Worm (Caenorhabditis elegans) whole organism, L2 larva: ENCODE data around the gene cTel54X.2.

Experiments
- F13H6.1 ChIP-seq: sonication (generic microtip); optimal IDR thresholded peaks from 2 replicates; lab custom pipeline; 2016; ENCODE audit warnings: missing genetic modification characterization, missing compliant biosample characterization
- Y55F3AM.14 ChIP-seq: fragments of 200-800 bp; sonication (Bioruptor generic); optimal IDR thresholded peaks from 2 replicates; lab custom pipeline; 2018; ENCODE audit warnings: mild to moderate bottlenecking, missing genetic modification characterization, missing compliant biosample characterization
- ZK546.5 ChIP-seq: sonication (generic microtip); optimal IDR thresholded peaks from 2 replicates; lab custom pipeline; 2017; ENCODE audit warnings: missing biosample characterization, missing genetic modification characterization
- alr-1 ChIP-seq: fragments of 150-350 bp; optimal IDR thresholded peaks from 2 replicates; lab custom pipeline; 2014; ENCODE audit warnings: missing biosample characterization, missing genetic modification characterization
- aly-2 ChIP-seq: fragments of 150-350 bp; optimal IDR thresholded peaks from 2 replicates; lab custom pipeline; 2014; ENCODE audit warnings: missing biosample characterization, missing genetic modification characterization
- ama-1 ChIP-seq: fragments of 150-350 bp; optimal IDR thresholded peaks from 2 replicates; lab custom pipeline; 2018; ENCODE audit warnings: inconsistent platforms
- blmp-1 ChIP-seq: sonication (generic microtip); optimal IDR thresholded peaks from 2 replicates; lab custom pipeline; 2017; ENCODE audit warnings: missing genetic modification characterization, mild to moderate bottlenecking, missing compliant biosample characterization, antibody characterized with exemption, moderate library complexity; ENCODE audit not compliant: insufficient read depth
- ceh-16 ChIP-seq: fragments of 150-350 bp; optimal IDR thresholded peaks from 2 replicates; lab custom pipeline; 2014; ENCODE audit warnings: missing biosample characterization, missing genetic modification characterization
- crh-2 ChIP-seq: sonication (generic microtip); optimal IDR thresholded peaks from 2 replicates; lab custom pipeline; 2017; ENCODE audit warnings: missing biosample characterization, missing genetic modification characterization
- egl-27 ChIP-seq: sonication (generic microtip); optimal IDR thresholded peaks from 3 replicates; lab custom pipeline; 2017; ENCODE audit warnings: missing biosample characterization, missing genetic modification reagents, missing genetic modification characterization
- elt-3 ChIP-seq: sonication (generic microtip); optimal IDR thresholded peaks from 2 replicates; lab custom pipeline; 2017; ENCODE audit warnings: missing biosample characterization, missing genetic modification characterization
- fos-1 ChIP-seq: fragments of 150-350 bp; optimal IDR thresholded peaks from 2 replicates; lab custom pipeline; 2014; ENCODE audit warnings: missing biosample characterization, missing genetic modification characterization
- gmeb-1 ChIP-seq: fragments of 150-350 bp; optimal IDR thresholded peaks from 2 replicates; lab custom pipeline; 2014; ENCODE audit warnings: missing biosample characterization, missing genetic modification characterization
- lsy-2 ChIP-seq, 2 experiments: fragments of 150-350 bp in 1 of 2; sonication (generic microtip) in 1 of 2; optimal IDR thresholded peaks; 2 replicates each; lab custom pipeline; 2014 to 2017; ENCODE audit warnings: missing biosample characterization in 2 of 2, missing genetic modification characterization in 2 of 2
- mab-5 ChIP-seq: fragments of 150-350 bp; optimal IDR thresholded peaks from 2 replicates; lab custom pipeline; 2014; ENCODE audit warnings: missing biosample characterization, missing genetic modification characterization
- mbf-1 ChIP-seq: sonication (generic microtip); optimal IDR thresholded peaks from 2 replicates; lab custom pipeline; 2017; ENCODE audit warnings: missing biosample characterization, missing genetic modification characterization
- mdl-1 ChIP-seq, 2 experiments: fragments of 150-350 bp in 1 of 2; sonication (generic microtip) in 1 of 2; optimal IDR thresholded peaks; 2 replicates each; lab custom pipeline; 2017; ENCODE audit warnings: missing biosample characterization in 2 of 2, missing genetic modification characterization in 2 of 2
- nhr-11 ChIP-seq: fragments of 150-350 bp; optimal IDR thresholded peaks from 2 replicates; lab custom pipeline; 2014; ENCODE audit warnings: missing biosample characterization, missing genetic modification characterization
- nhr-129 ChIP-seq: fragments of 150-350 bp; optimal IDR thresholded peaks from 2 replicates; lab custom pipeline; 2014; ENCODE audit warnings: missing biosample characterization, missing genetic modification characterization
- nhr-21 ChIP-seq: fragments of 150-350 bp; optimal IDR thresholded peaks from 2 replicates; lab custom pipeline; 2014; ENCODE audit warnings: missing biosample characterization, missing genetic modification characterization
- nhr-237 ChIP-seq: fragments of 150-350 bp; optimal IDR thresholded peaks from 2 replicates; lab custom pipeline; 2014; ENCODE audit warnings: missing biosample characterization, missing genetic modification characterization
- nhr-25 ChIP-seq: fragments of 150-350 bp; sonication (generic microtip); optimal IDR thresholded peaks from 3 replicates; lab custom pipeline; 2014; ENCODE audit warnings: missing biosample characterization, missing genetic modification characterization
- nhr-6 ChIP-seq: fragments of 150-350 bp; optimal IDR thresholded peaks from 2 replicates; lab custom pipeline; 2014; ENCODE audit warnings: missing biosample characterization, missing genetic modification characterization
- nhr-77 ChIP-seq: fragments of 150-350 bp; optimal IDR thresholded peaks from 2 replicates; lab custom pipeline; 2014; ENCODE audit warnings: missing biosample characterization, missing genetic modification characterization
- peb-1 ChIP-seq: fragments of 150-350 bp; optimal IDR thresholded peaks from 2 replicates; lab custom pipeline; 2014; ENCODE audit warnings: missing biosample characterization, missing genetic modification characterization
- sma-9 ChIP-seq, 2 experiments: fragments of 150-350 bp in 1 of 2; sonication (generic microtip) in 1 of 2; optimal IDR thresholded peaks; 2 replicates each; lab custom pipeline; 2014 to 2016; ENCODE audit warnings: missing genetic modification characterization in 2 of 2, mild to moderate bottlenecking in 1 of 2, missing biosample characterization in 1 of 2, missing compliant biosample characterization in 1 of 2, missing genetic modification reagents in 1 of 2, moderate library complexity in 1 of 2
- snpc-4 ChIP-seq: fragments of 150-350 bp; optimal IDR thresholded peaks from 2 replicates; lab custom pipeline; 2014; ENCODE audit warnings: missing biosample characterization, missing genetic modification characterization
- unc-39 ChIP-seq: fragments of 150-350 bp; optimal IDR thresholded peaks from 2 replicates; lab custom pipeline; 2014; ENCODE audit warnings: missing biosample characterization, missing genetic modification characterization
- unc-62 ChIP-seq: fragments of 150-350 bp; optimal IDR thresholded peaks from 2 replicates; lab custom pipeline; 2014; ENCODE audit warnings: missing biosample characterization, missing genetic modification reagents, missing genetic modification characterization
- ztf-11 ChIP-seq: sonication (generic microtip); optimal IDR thresholded peaks from 2 replicates; lab custom pipeline; 2017; ENCODE audit warnings: missing biosample characterization, missing genetic modification characterization
- ztf-4 ChIP-seq: fragments of 150-350 bp; optimal IDR thresholded peaks from 2 replicates; lab custom pipeline; 2014; ENCODE audit warnings: missing biosample characterization, missing genetic modification characterization

Gene cTel54X.2

ce11 chrIII:42725-43124 lies 39.6 kb downstream of the cTel54X.2 start:
- TF ChIP-seq blmp-1 (no peak), peb-1 (no peak), nhr-77 (tag; lab: Kevin White, UChicago) (no peak), crh-2 (tag; lab: Kevin White, UChicago) (no peak), sma-9 (GFP tag; optimal IDR thresholded peaks at IDR 0.05; lab: Kevin White, UChicago) (no peak), sma-9 (tag; optimal IDR thresholded peaks at IDR 0.05; lab: Kevin White, UChicago) (no peak), lsy-2 (tag; optimal IDR thresholded peaks at IDR 0.05; lab: Kevin White, UChicago) (no peak), alr-1 (tag; lab: Kevin White, UChicago) (no peak), ama-1 (lab: Kevin White, UChicago) (no peak)

ce11 chrIII:48329-48728 lies 45.3 kb downstream of the cTel54X.2 start:
- no peak for TF ChIP-seq Y55F3AM.14
- TF ChIP-seq fos-1 (tag; lab: Kevin White, UChicago): no peak
- no peak for TF ChIP-seq unc-39 (tag; lab: Kevin White, UChicago)
- TF ChIP-seq snpc-4 (tag; lab: Kevin White, UChicago): no peak
- TF ChIP-seq ztf-4 (tag; lab: Kevin White, UChicago): no peak

ce11 chrIII:49064-49463 lies 46.0 kb downstream of the cTel54X.2 start:
- TF ChIP-seq Y55F3AM.14 (no peak), nhr-6 (tag; lab: Kevin White, UChicago) (no peak), elt-3 (tag; lab: Kevin White, UChicago) (no peak), nhr-21 (tag; lab: Kevin White, UChicago) (no peak), unc-62 (GFP tag; lab: Kevin White, UChicago) (no peak), ZK546.5 (tag; lab: Kevin White, UChicago) (no peak), mbf-1 (no peak)

- TF ChIP-seq nhr-11 (no peak), snpc-4 (tag; lab: Kevin White, UChicago) (no peak), nhr-25 (no peak), mab-5 (tag; lab: Kevin White, UChicago) (no peak), nhr-129 (no peak), mbf-1 (no peak), egl-27 (no peak), mdl-1 (tag; optimal IDR thresholded peaks at IDR 0.05; lab: Kevin White, UChicago) (no peak), ztf-4 (tag; lab: Kevin White, UChicago) (no peak), fos-1 (tag; lab: Kevin White, UChicago) (no peak), gmeb-1 (tag; lab: Kevin White, UChicago) (no peak), ztf-11 (tag; lab: Kevin White, UChicago) (no peak), blmp-1 (no peak), ceh-16 (tag; lab: Kevin White, UChicago) (no peak), unc-62 (GFP tag; lab: Kevin White, UChicago) (no peak), aly-2 (tag; lab: Kevin White, UChicago) (no peak), elt-3 (tag; lab: Kevin White, UChicago) (no peak), peb-1 (no peak)
These were observed 47.3 kb downstream of the cTel54X.2 start for ce11 chrIII:50418-50817.

- no peak for TF ChIP-seq Y55F3AM.14
- no peak for TF ChIP-seq elt-3 (tag; lab: Kevin White, UChicago)
- no peak for TF ChIP-seq lsy-2 (tag; optimal IDR thresholded peaks at IDR 0.05; lab: Kevin White, UChicago)
- no peak for TF ChIP-seq F13H6.1 (tag; lab: Kevin White, UChicago)
- no peak for TF ChIP-seq unc-62 (GFP tag; lab: Kevin White, UChicago)
- no peak for TF ChIP-seq mdl-1 (tag; optimal IDR thresholded peaks at IDR 0.05; lab: Kevin White, UChicago)
- no peak for TF ChIP-seq nhr-237 (tag; lab: Kevin White, UChicago)
- no peak for TF ChIP-seq ceh-16 (tag; lab: Kevin White, UChicago)
These were observed 48.5 kb downstream of the cTel54X.2 start for ce11 chrIII:51622-52021.
